Worm (Caenorhabditis elegans): Measurements from ENCODE around the gene ZK470.1.

DNA sequence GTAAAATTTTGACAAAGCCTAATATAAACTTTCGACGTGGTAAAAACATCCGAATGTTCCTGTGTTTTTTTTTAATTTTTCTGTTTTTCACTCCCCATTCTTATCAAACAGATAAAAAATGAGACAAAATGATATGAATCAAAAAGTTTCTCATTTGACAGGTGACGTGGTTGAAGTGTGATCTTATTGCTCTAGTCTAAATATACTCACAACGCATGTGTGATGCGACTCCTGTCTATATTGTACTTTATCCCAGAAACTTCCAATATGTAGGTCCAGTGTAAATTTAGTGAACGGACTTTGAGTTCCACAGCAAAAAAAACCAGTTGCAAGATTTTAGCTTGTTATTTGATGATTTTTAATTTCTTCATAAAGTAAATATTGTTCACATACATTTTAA is 32.1 kb upstream of the ZK470.1 start:
- no peak for TF ChIP-seq ztf-26 (tag; optimal IDR thresholded peaks at IDR 0.05)
- no peak for TF ChIP-seq sptf-2 (GFP tag; optimal IDR thresholded peaks at IDR 0.05)
- TF ChIP-seq Y95B8A.8 (GFP tag; IDR thresholded peaks at IDR 0.05), result no peak
- no peak for TF ChIP-seq aptf-3 (GFP tag; IDR thresholded peaks at IDR 0.05)
- TF ChIP-seq ztf-6 (GFP tag; IDR thresholded peaks at IDR 0.05), result no peak
- no peak for TF ChIP-seq ama-1 (optimal IDR thresholded peaks at IDR 0.05)
- no peak for TF ChIP-seq ama-1 (GFP tag; optimal IDR thresholded peaks at IDR 0.05)
- TF ChIP-seq unc-62 (GFP tag; optimal IDR thresholded peaks at IDR 0.05), result no peak
- TF ChIP-seq Y53F4B.3 (GFP tag; IDR thresholded peaks at IDR 0.05), result no peak
- no peak for TF ChIP-seq pha-4 (tag; optimal IDR thresholded peaks at IDR 0.05)
- no peak for TF ChIP-seq lag-1 (GFP tag; IDR thresholded peaks at IDR 0.05)
- no peak for TF ChIP-seq mcd-1 (GFP tag; IDR thresholded peaks at IDR 0.05)

Data from whole organism, young adult.